Fruit fly (Drosophila melanogaster) whole organism, wandering third instar larva: ENCODE data around the gene CG6026.

Experiments
- Abd-B ChIP-seq: fragments of >200 bp; optimal IDR thresholded peaks from 2 replicates; lab custom pipeline; 2017; ENCODE audit warnings: missing biosample characterization, missing genetic modification characterization
- CG32264 ChIP-seq: fragments of 200-800 bp; sonication (Bioruptor generic); optimal IDR thresholded peaks from 2 replicates; lab custom pipeline; 2016; ENCODE audit warnings: missing biosample characterization, missing genetic modification characterization
- CG9705 ChIP-seq: fragments of 200-800 bp; sonication (Bioruptor generic); optimal IDR thresholded peaks from 2 replicates; lab custom pipeline; 2018; ENCODE audit warnings: missing biosample characterization, mild to moderate bottlenecking, missing genetic modification characterization
- CrebA ChIP-seq: fragments of 200-800 bp; sonication (Bioruptor generic); optimal IDR thresholded peaks from 2 replicates; lab custom pipeline; 2016; ENCODE audit warnings: missing biosample characterization, mild to moderate bottlenecking, missing genetic modification characterization, borderline replicate concordance
- Dfd ChIP-seq: fragments of >200 bp; optimal IDR thresholded peaks from 2 replicates; lab custom pipeline; 2017; ENCODE audit warnings: missing biosample characterization, missing genetic modification characterization
- Dif ChIP-seq: fragments of 200-275, 200-300 bp; sonication (Bioruptor generic); optimal IDR thresholded peaks from 2 replicates; lab custom pipeline; 2018; ENCODE audit warnings: missing biosample characterization, missing genetic modification characterization; ENCODE audit not compliant: partially characterized antibody
- GATAd ChIP-seq: sonication (Bioruptor generic); optimal IDR thresholded peaks from 2 replicates; lab custom pipeline; 2016; ENCODE audit warnings: missing biosample characterization, missing genetic modification characterization
- HLH106 ChIP-seq: fragments of 200-800 bp; optimal IDR thresholded peaks from 3 replicates; lab custom pipeline; 2019; ENCODE audit warnings: missing biosample characterization, mild to moderate bottlenecking, missing genetic modification characterization, moderate library complexity
- Hnf4 ChIP-seq: fragments of 200-800 bp; sonication (Bioruptor generic); optimal IDR thresholded peaks from 2 replicates; lab custom pipeline; 2016; ENCODE audit warnings: missing biosample characterization, mild to moderate bottlenecking, missing genetic modification characterization
- Hr78 ChIP-seq: fragments of >200 bp; optimal IDR thresholded peaks from 2 replicates; lab custom pipeline; 2017; ENCODE audit warnings: missing biosample characterization, missing genetic modification characterization
- Hr83 ChIP-seq: fragments of 200-300 bp; sonication (Bioruptor generic); optimal IDR thresholded peaks from 2 replicates; lab custom pipeline; 2016; ENCODE audit warnings: missing biosample characterization, mild to moderate bottlenecking, missing genetic modification characterization, moderate library complexity; ENCODE audit not compliant: poor library complexity, severe bottlenecking
- Jra ChIP-seq: sonication (Bioruptor generic); optimal IDR thresholded peaks from 2 replicates; lab custom pipeline; 2016; ENCODE audit warnings: missing biosample characterization, missing genetic modification characterization
- Mio ChIP-seq: sonication (Bioruptor generic); optimal IDR thresholded peaks from 2 replicates; lab custom pipeline; 2016; ENCODE audit warnings: missing biosample characterization, missing genetic modification characterization
- Myc ChIP-seq: fragments of >200 bp; optimal IDR thresholded peaks from 2 replicates; lab custom pipeline; 2017
- N ChIP-seq: fragments of >200 bp; optimal IDR thresholded peaks from 2 replicates; lab custom pipeline; 2018; ENCODE audit warnings: missing biosample characterization, missing external identifiers, missing genetic modification characterization
- OdsH ChIP-seq: fragments of 200-800 bp; sonication (Bioruptor generic); optimal IDR thresholded peaks from 2 replicates; lab custom pipeline; 2016; ENCODE audit warnings: missing biosample characterization, mild to moderate bottlenecking, missing genetic modification characterization
- Rel ChIP-seq, 2 experiments: fragments of 200-800 bp; sonication (Bioruptor generic) in 1 of 2; optimal IDR thresholded peaks; 2 replicates in 1 of 2; 3 replicates in 1 of 2; lab custom pipeline; 2016 to 2019; ENCODE audit warnings: mild to moderate bottlenecking in 2 of 2, missing biosample characterization in 2 of 2, missing genetic modification characterization in 2 of 2, moderate library complexity in 1 of 2
- Sp1 ChIP-seq: fragments of 200-800 bp; sonication (Bioruptor generic); optimal IDR thresholded peaks from 3 replicates; lab custom pipeline; 2019; ENCODE audit warnings: missing biosample characterization, mild to moderate bottlenecking, missing genetic modification characterization, moderate library complexity
- Vsx2 ChIP-seq: fragments of 200-300, 225-300 bp; sonication (Bioruptor generic); optimal IDR thresholded peaks from 2 replicates; lab custom pipeline; 2018; ENCODE audit warnings: missing biosample characterization, missing genetic modification characterization; ENCODE audit not compliant: partially characterized antibody
- br ChIP-seq: fragments of 200-800 bp; sonication (Bioruptor generic); optimal IDR thresholded peaks from 2 replicates; lab custom pipeline; 2016; ENCODE audit warnings: missing biosample characterization, missing genetic modification characterization
- brk ChIP-seq: fragments of 200-800 bp; sonication (Bioruptor generic); optimal IDR thresholded peaks from 2 replicates; lab custom pipeline; 2016; ENCODE audit warnings: missing biosample characterization, mild to moderate bottlenecking, missing genetic modification characterization
- dl ChIP-seq, 2 experiments: fragments of 175-275, 200-275 bp in 1 of 2; fragments of 200-275 bp in 1 of 2; sonication (Bioruptor generic); optimal IDR thresholded peaks; lab custom pipeline; 2018; ENCODE audit warnings: mild to moderate bottlenecking in 2 of 2, missing biosample characterization in 2 of 2, missing genetic modification characterization in 2 of 2, moderate library complexity in 2 of 2; ENCODE audit not compliant: partially characterized antibody in 2 of 2, insufficient read depth in 1 of 2
- dmrt93B ChIP-seq: fragments of 200-800 bp; sonication (Bioruptor generic); optimal IDR thresholded peaks from 2 replicates; lab custom pipeline; 2018; ENCODE audit warnings: missing biosample characterization, mild to moderate bottlenecking, missing genetic modification characterization
- dsf ChIP-seq: sonication (Bioruptor generic); optimal IDR thresholded peaks from 2 replicates; lab custom pipeline; 2016; ENCODE audit warnings: missing biosample characterization, missing genetic modification characterization, borderline replicate concordance
- ey ChIP-seq: fragments of 200-800 bp; sonication (Bioruptor generic); optimal IDR thresholded peaks from 2 replicates; lab custom pipeline; 2016; ENCODE audit warnings: missing biosample characterization, missing genetic modification characterization
- foxo ChIP-seq, 2 experiments: fragments of 200-800 bp; sonication (Bioruptor generic); optimal IDR thresholded peaks; 2 replicates in 1 of 2; 3 replicates in 1 of 2; lab custom pipeline; 2016 to 2017; ENCODE audit warnings: missing biosample characterization in 2 of 2, missing genetic modification characterization in 2 of 2
- fru ChIP-seq: fragments of 200-800 bp; sonication (Bioruptor generic); optimal IDR thresholded peaks from 3 replicates; lab custom pipeline; 2016; ENCODE audit warnings: missing biosample characterization, mild to moderate bottlenecking, missing genetic modification characterization
- h ChIP-seq: fragments of 200-800 bp; sonication (Bioruptor generic); optimal IDR thresholded peaks from 3 replicates; lab custom pipeline; 2016; ENCODE audit warnings: missing biosample characterization, mild to moderate bottlenecking, missing genetic modification characterization
- jim ChIP-seq: fragments of 175-275, 200-325 bp; sonication (Bioruptor generic); optimal IDR thresholded peaks from 2 replicates; lab custom pipeline; 2016; ENCODE audit warnings: missing biosample characterization, mild to moderate bottlenecking, missing genetic modification characterization
- lola ChIP-seq: fragments of >200 bp; optimal IDR thresholded peaks from 2 replicates; lab custom pipeline; 2017; ENCODE audit warnings: missing biosample characterization, missing genetic modification characterization
- pan ChIP-seq: fragments of >200 bp; optimal IDR thresholded peaks from 2 replicates; lab custom pipeline; 2017
- psq ChIP-seq: fragments of 200-800 bp; sonication (Bioruptor generic); optimal IDR thresholded peaks from 3 replicates; lab custom pipeline; 2017; ENCODE audit warnings: missing biosample characterization, mild to moderate bottlenecking, missing genetic modification characterization, moderate library complexity
- rgr ChIP-seq: fragments of 200-800 bp; sonication (Bioruptor generic); optimal IDR thresholded peaks from 3 replicates; lab custom pipeline; 2016; ENCODE audit warnings: missing biosample characterization, mild to moderate bottlenecking, missing genetic modification characterization
- sage ChIP-seq: fragments of 200-800 bp; sonication (Bioruptor generic); optimal IDR thresholded peaks from 2 replicates; lab custom pipeline; 2016; ENCODE audit warnings: missing biosample characterization, mild to moderate bottlenecking, missing genetic modification characterization
- sv ChIP-seq: fragments of 200-800 bp; sonication (Bioruptor generic); optimal IDR thresholded peaks from 3 replicates; lab custom pipeline; 2016; ENCODE audit warnings: missing biosample characterization, missing genetic modification characterization
- tai ChIP-seq: sonication (Bioruptor generic); optimal IDR thresholded peaks from 2 replicates; lab custom pipeline; 2016; ENCODE audit warnings: missing biosample characterization, missing genetic modification characterization
- usp ChIP-seq: fragments of >200 bp; optimal IDR thresholded peaks from 2 replicates; lab custom pipeline; 2017; ENCODE audit warnings: missing biosample characterization, missing genetic modification characterization
- woc ChIP-seq: sonication (Bioruptor generic); optimal IDR thresholded peaks from 2 replicates; lab custom pipeline; 2016; ENCODE audit warnings: missing biosample characterization, mild to moderate bottlenecking, missing genetic modification characterization

CG6026 gene

DNA sequence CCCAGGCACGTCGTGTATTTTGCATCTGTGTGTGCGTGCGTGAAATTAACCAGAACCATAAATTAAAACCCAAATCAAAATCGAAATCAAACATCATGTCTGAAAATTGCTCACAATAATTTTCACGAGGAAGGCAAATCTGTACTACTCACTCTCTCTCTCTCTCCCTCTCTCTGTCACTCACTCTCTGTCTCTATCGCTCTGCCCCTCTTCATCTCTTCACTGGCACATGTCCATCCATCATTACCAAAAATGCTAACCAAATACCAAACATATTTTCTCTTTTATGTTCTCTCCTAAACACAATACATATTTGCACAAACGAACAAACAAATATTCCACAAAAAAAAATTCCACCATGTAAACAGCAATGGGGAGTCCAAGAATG, 17.9 kb upstream of the CG6026 start:
- TF ChIP-seq tai (GFP tag; lab: Kevin White, UChicago) (no peak), brk (GFP tag; lab: Kevin White, UChicago) (no peak), N (GFP tag; lab: Kevin White, UChicago) (no peak), HLH106 (tag; lab: Kevin White, UChicago) (no peak), lola (GFP tag; lab: Kevin White, UChicago) (no peak), h (GFP tag; lab: Kevin White, UChicago) (no peak), Dif (GFP tag; lab: Kevin White, UChicago) (no peak), Hr83 (GFP tag; lab: Kevin White, UChicago) (no peak), dsf (no peak), Myc (lab: Kevin White, UChicago) (no peak), psq (GFP tag; lab: Kevin White, UChicago) (no peak), GATAd (no peak)

DNA sequence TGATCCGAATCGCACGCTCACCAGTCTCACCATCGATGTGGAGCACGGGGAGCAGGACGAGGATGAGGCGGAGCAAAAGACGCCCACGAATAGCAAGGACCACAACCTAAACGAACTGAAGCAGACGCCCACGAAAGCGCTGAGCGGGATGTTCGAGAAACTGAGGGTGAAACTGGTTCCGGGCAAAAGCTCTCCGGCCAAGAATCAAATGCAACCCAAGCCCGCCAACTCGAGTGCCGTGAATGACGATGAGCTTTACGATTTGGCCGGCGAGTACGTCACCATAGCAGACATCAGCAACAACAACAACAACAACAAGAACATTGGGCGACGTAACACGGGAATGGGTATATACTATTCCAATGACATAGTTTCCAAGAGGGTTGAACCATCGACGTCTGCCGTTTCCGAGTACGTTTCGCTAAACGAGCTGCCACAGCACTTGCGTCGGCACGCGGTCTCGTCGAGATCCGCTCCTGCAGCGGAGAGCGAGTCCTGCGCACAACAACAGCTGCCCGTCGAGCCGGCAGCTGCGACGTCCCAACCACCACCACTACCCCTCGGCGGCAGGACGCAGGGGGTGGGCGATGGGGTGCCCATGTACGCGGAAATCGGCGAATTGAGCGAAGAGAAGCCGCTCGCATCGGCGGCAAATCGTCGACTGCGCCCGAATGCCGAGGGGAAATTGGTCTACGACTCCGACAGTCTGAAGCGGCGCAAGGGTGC, 15.9 kb upstream of the CG6026 start:
- no peak for TF ChIP-seq OdsH (GFP tag; lab: Kevin White, UChicago)
- no peak for TF ChIP-seq dmrt93B (GFP tag; lab: Kevin White, UChicago)
- TF ChIP-seq Mio, result no peak
- no peak for TF ChIP-seq sage
- no peak for TF ChIP-seq brk (GFP tag; lab: Kevin White, UChicago)
- no peak for TF ChIP-seq Vsx2 (GFP tag; lab: Kevin White, UChicago)
- TF ChIP-seq woc (GFP tag; lab: Kevin White, UChicago), result no peak
- TF ChIP-seq psq (GFP tag; lab: Kevin White, UChicago), result no peak
- no peak for TF ChIP-seq sv (GFP tag; lab: Kevin White, UChicago)
- no peak for TF ChIP-seq Dfd (GFP tag; lab: Kevin White, UChicago)
- TF ChIP-seq fru (GFP tag; lab: Kevin White, UChicago), result no peak
- TF ChIP-seq lola (GFP tag; lab: Kevin White, UChicago), result no peak
- TF ChIP-seq Hnf4, result no peak
- no peak for TF ChIP-seq dsf

DNA sequence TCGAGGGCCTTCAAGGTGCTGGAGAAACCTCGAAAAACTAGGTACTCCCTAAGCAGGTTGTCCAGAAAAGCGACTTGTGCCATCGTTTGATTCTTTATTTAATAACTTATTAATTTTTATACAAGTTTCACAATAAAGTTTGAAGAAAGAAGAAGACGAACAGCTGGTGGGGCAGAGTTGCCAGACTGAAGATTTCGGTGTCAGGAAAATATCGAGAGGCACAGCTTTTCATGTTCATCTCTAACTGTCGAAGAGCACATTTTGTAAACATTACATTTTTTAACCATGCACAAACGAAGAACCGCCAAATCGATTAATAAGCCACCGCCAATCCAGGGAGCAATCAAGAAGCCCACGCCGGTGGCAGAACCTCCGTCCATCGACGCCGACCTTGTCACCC, 9.5 kb upstream of the CG6026 start, which contains the start of the genes CG6005 and CG14286:
Gene CG6005, minus strand, starts transcription at position 169 of the 400 bp plus-strand sequence.
Gene CG14286, plus strand, starts transcription at position 231 of the 400 bp plus-strand sequence.
- no peak for TF ChIP-seq dl (GFP tag; optimal IDR thresholded peaks at IDR 0.05; lab: Kevin White, UChicago; ENCODE audit: insufficient read depth in 1 of 2, partially characterized antibody in 2 of 2)
- TF ChIP-seq rgr (GFP tag; lab: Kevin White, UChicago), result peak; percentile 66
- peak; percentile 2 for TF ChIP-seq Sp1 (GFP tag; lab: Kevin White, UChicago)
- no peak for TF ChIP-seq Vsx2 (GFP tag; lab: Kevin White, UChicago)
- peak; percentile 39 for TF ChIP-seq fru (GFP tag; lab: Kevin White, UChicago)
- peak; percentile 26 for TF ChIP-seq psq (GFP tag; lab: Kevin White, UChicago)
- no peak for TF ChIP-seq Mio
- peak; percentile 17 for TF ChIP-seq HLH106 (tag; lab: Kevin White, UChicago)
- no peak for TF ChIP-seq jim
- TF ChIP-seq foxo (GFP tag; optimal IDR thresholded peaks at IDR 0.05; lab: Kevin White, UChicago), result peak in 1 of 2 experiments; percentile 67
- no peak for TF ChIP-seq tai (GFP tag; lab: Kevin White, UChicago)
- no peak for TF ChIP-seq usp (GFP tag; lab: Kevin White, UChicago)
- no peak for TF ChIP-seq woc (GFP tag; lab: Kevin White, UChicago)
- no peak for TF ChIP-seq sage
- no peak for TF ChIP-seq Abd-B (GFP tag; lab: Kevin White, UChicago)
- TF ChIP-seq br (GFP tag; lab: Kevin White, UChicago), result peak; percentile 46
- no peak for TF ChIP-seq dsf
- TF ChIP-seq N (GFP tag; lab: Kevin White, UChicago), result no peak
- TF ChIP-seq OdsH (GFP tag; lab: Kevin White, UChicago), result peak; percentile 47
- no peak for TF ChIP-seq lola (GFP tag; lab: Kevin White, UChicago)
- no peak for TF ChIP-seq GATAd
- no peak for TF ChIP-seq Dif (GFP tag; lab: Kevin White, UChicago)
- TF ChIP-seq dmrt93B (GFP tag; lab: Kevin White, UChicago), result no peak
- peak; percentile 49 for TF ChIP-seq ey (GFP tag; lab: Kevin White, UChicago)
- no peak for TF ChIP-seq Rel (GFP tag; optimal IDR thresholded peaks at IDR 0.05; lab: Kevin White, UChicago)
- no peak for TF ChIP-seq Rel (tag; optimal IDR thresholded peaks at IDR 0.05; lab: Kevin White, UChicago)
- TF ChIP-seq CG9705, result no peak
- TF ChIP-seq CrebA, result no peak
- TF ChIP-seq sv (GFP tag; lab: Kevin White, UChicago), result peak; percentile 41
- no peak for TF ChIP-seq Hnf4
- TF ChIP-seq CG32264 (GFP tag; lab: Kevin White, UChicago), result no peak
- peak; percentile 73 for TF ChIP-seq Hr83 (GFP tag; lab: Kevin White, UChicago)
- TF ChIP-seq Hr78 (GFP tag; lab: Kevin White, UChicago), result no peak
- TF ChIP-seq brk (GFP tag; lab: Kevin White, UChicago), result no peak
- TF ChIP-seq pan (lab: Kevin White, UChicago), result no peak
- TF ChIP-seq h (GFP tag; lab: Kevin White, UChicago), result peak; percentile 49
- no peak for TF ChIP-seq Myc (lab: Kevin White, UChicago)
- no peak for TF ChIP-seq Jra (GFP tag; lab: Kevin White, UChicago)
- TF ChIP-seq Dfd (GFP tag; lab: Kevin White, UChicago), result no peak
